Fruit fly (Drosophila melanogaster) Kc167 (cell line): Measurements from ENCODE around the gene Bcs1.

ENCODE experiments used
- Myc ChIP-seq: fragments of >200 bp; optimal IDR thresholded peaks from 2 replicates; lab custom pipeline; 2017; ENCODE audit warnings: missing external identifiers
- h ChIP-seq: fragments of >200 bp; optimal IDR thresholded peaks from 3 replicates; lab custom pipeline; 2018; ENCODE audit warnings: missing external identifiers
- psq ChIP-seq: fragments of >200 bp; optimal IDR thresholded peaks from 2 replicates; lab custom pipeline; 2017; ENCODE audit warnings: missing external identifiers
- ttk ChIP-seq: sonication (Bioruptor generic); optimal IDR thresholded peaks from 2 replicates; lab custom pipeline; 2017; ENCODE audit warnings: missing external identifiers

DNA sequence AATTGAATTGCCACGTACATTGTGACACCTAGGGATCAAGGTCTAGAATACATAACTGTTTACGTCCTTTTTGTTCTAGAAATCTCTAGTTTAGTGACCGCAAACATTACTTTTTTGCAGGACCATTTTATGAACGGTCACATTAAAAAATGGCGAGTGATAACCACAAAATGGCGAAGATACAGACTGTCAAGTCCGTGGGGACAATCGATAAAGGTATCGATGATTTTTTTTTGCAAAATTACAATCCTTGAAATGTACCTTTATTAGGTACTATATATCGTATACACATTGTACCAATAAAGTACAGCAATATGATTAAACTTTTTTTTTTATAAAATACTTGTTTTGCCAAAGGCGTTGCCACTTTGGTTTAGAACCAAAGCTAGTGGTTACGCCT is 8.0 kb downstream of the Bcs1 start:
- TF ChIP-seq Myc (no peak), psq (lab: Kevin White, UChicago) (no peak), h (no peak), ttk (lab: Kevin White, UChicago) (no peak)
